Fruit fly (Drosophila melanogaster) S2 (cell line): ENCODE measurements around the gene CG5188.

Experiments used
- CG8478 ChIP-seq: fragments of >200 bp; optimal IDR thresholded peaks from 2 replicates; lab custom pipeline; 2018
- CTCF ChIP-seq, 2 experiments: fragments of >200 bp; optimal IDR thresholded peaks; 2 replicates each; lab custom pipeline; 2018

- TF ChIP-seq CTCF (optimal IDR thresholded peaks at IDR 0.05; lab: Kevin White, UChicago) (no peak), CG8478 (lab: Kevin White, UChicago) (no peak)
These were observed 40.3 kb downstream of the CG5188 start for dm6 chr2L:10468978-10469377.
